Fruit fly (Drosophila melanogaster) whole organism, wandering third instar larva: ENCODE data around the gene sv.

ENCODE experiments used
- Abd-B ChIP-seq: fragments of >200 bp; optimal IDR thresholded peaks from 2 replicates; lab custom pipeline; 2017; ENCODE audit warnings: missing biosample characterization, missing genetic modification characterization
- CG32264 ChIP-seq: fragments of 200-800 bp; sonication (Bioruptor generic); optimal IDR thresholded peaks from 2 replicates; lab custom pipeline; 2016; ENCODE audit warnings: missing biosample characterization, missing genetic modification characterization
- CG9705 ChIP-seq: fragments of 200-800 bp; sonication (Bioruptor generic); optimal IDR thresholded peaks from 2 replicates; lab custom pipeline; 2018; ENCODE audit warnings: missing biosample characterization, mild to moderate bottlenecking, missing genetic modification characterization
- CrebA ChIP-seq: fragments of 200-800 bp; sonication (Bioruptor generic); optimal IDR thresholded peaks from 2 replicates; lab custom pipeline; 2016; ENCODE audit warnings: missing biosample characterization, mild to moderate bottlenecking, missing genetic modification characterization, borderline replicate concordance
- Dfd ChIP-seq: fragments of >200 bp; optimal IDR thresholded peaks from 2 replicates; lab custom pipeline; 2017; ENCODE audit warnings: missing biosample characterization, missing genetic modification characterization
- Dif ChIP-seq: fragments of 200-275, 200-300 bp; sonication (Bioruptor generic); optimal IDR thresholded peaks from 2 replicates; lab custom pipeline; 2018; ENCODE audit warnings: missing biosample characterization, missing genetic modification characterization; ENCODE audit not compliant: partially characterized antibody
- GATAd ChIP-seq: sonication (Bioruptor generic); optimal IDR thresholded peaks from 2 replicates; lab custom pipeline; 2016; ENCODE audit warnings: missing biosample characterization, missing genetic modification characterization
- HLH106 ChIP-seq: fragments of 200-800 bp; optimal IDR thresholded peaks from 3 replicates; lab custom pipeline; 2019; ENCODE audit warnings: missing biosample characterization, mild to moderate bottlenecking, missing genetic modification characterization, moderate library complexity
- Hnf4 ChIP-seq: fragments of 200-800 bp; sonication (Bioruptor generic); optimal IDR thresholded peaks from 2 replicates; lab custom pipeline; 2016; ENCODE audit warnings: missing biosample characterization, mild to moderate bottlenecking, missing genetic modification characterization
- Hr83 ChIP-seq: fragments of 200-300 bp; sonication (Bioruptor generic); optimal IDR thresholded peaks from 2 replicates; lab custom pipeline; 2016; ENCODE audit warnings: missing biosample characterization, mild to moderate bottlenecking, missing genetic modification characterization, moderate library complexity; ENCODE audit not compliant: poor library complexity, severe bottlenecking
- Jra ChIP-seq: sonication (Bioruptor generic); optimal IDR thresholded peaks from 2 replicates; lab custom pipeline; 2016; ENCODE audit warnings: missing biosample characterization, missing genetic modification characterization
- Mio ChIP-seq: sonication (Bioruptor generic); optimal IDR thresholded peaks from 2 replicates; lab custom pipeline; 2016; ENCODE audit warnings: missing biosample characterization, missing genetic modification characterization
- Myc ChIP-seq: fragments of >200 bp; optimal IDR thresholded peaks from 2 replicates; lab custom pipeline; 2017
- N ChIP-seq: fragments of >200 bp; optimal IDR thresholded peaks from 2 replicates; lab custom pipeline; 2018; ENCODE audit warnings: missing biosample characterization, missing external identifiers, missing genetic modification characterization
- OdsH ChIP-seq: fragments of 200-800 bp; sonication (Bioruptor generic); optimal IDR thresholded peaks from 2 replicates; lab custom pipeline; 2016; ENCODE audit warnings: missing biosample characterization, mild to moderate bottlenecking, missing genetic modification characterization
- Rel ChIP-seq, 2 experiments: fragments of 200-800 bp; sonication (Bioruptor generic) in 1 of 2; optimal IDR thresholded peaks; 2 replicates in 1 of 2; 3 replicates in 1 of 2; lab custom pipeline; 2016 to 2019; ENCODE audit warnings: mild to moderate bottlenecking in 2 of 2, missing biosample characterization in 2 of 2, missing genetic modification characterization in 2 of 2, moderate library complexity in 1 of 2
- Sp1 ChIP-seq: fragments of 200-800 bp; sonication (Bioruptor generic); optimal IDR thresholded peaks from 3 replicates; lab custom pipeline; 2019; ENCODE audit warnings: missing biosample characterization, mild to moderate bottlenecking, missing genetic modification characterization, moderate library complexity
- Vsx2 ChIP-seq: fragments of 200-300, 225-300 bp; sonication (Bioruptor generic); optimal IDR thresholded peaks from 2 replicates; lab custom pipeline; 2018; ENCODE audit warnings: missing biosample characterization, missing genetic modification characterization; ENCODE audit not compliant: partially characterized antibody
- br ChIP-seq: fragments of 200-800 bp; sonication (Bioruptor generic); optimal IDR thresholded peaks from 2 replicates; lab custom pipeline; 2016; ENCODE audit warnings: missing biosample characterization, missing genetic modification characterization
- brk ChIP-seq: fragments of 200-800 bp; sonication (Bioruptor generic); optimal IDR thresholded peaks from 2 replicates; lab custom pipeline; 2016; ENCODE audit warnings: missing biosample characterization, mild to moderate bottlenecking, missing genetic modification characterization
- dl ChIP-seq, 2 experiments: fragments of 175-275, 200-275 bp in 1 of 2; fragments of 200-275 bp in 1 of 2; sonication (Bioruptor generic); optimal IDR thresholded peaks; lab custom pipeline; 2018; ENCODE audit warnings: mild to moderate bottlenecking in 2 of 2, missing biosample characterization in 2 of 2, missing genetic modification characterization in 2 of 2, moderate library complexity in 2 of 2; ENCODE audit not compliant: partially characterized antibody in 2 of 2, insufficient read depth in 1 of 2
- dsf ChIP-seq: sonication (Bioruptor generic); optimal IDR thresholded peaks from 2 replicates; lab custom pipeline; 2016; ENCODE audit warnings: missing biosample characterization, missing genetic modification characterization, borderline replicate concordance
- ey ChIP-seq: fragments of 200-800 bp; sonication (Bioruptor generic); optimal IDR thresholded peaks from 2 replicates; lab custom pipeline; 2016; ENCODE audit warnings: missing biosample characterization, missing genetic modification characterization
- foxo ChIP-seq, 2 experiments: fragments of 200-800 bp; sonication (Bioruptor generic); optimal IDR thresholded peaks; 2 replicates in 1 of 2; 3 replicates in 1 of 2; lab custom pipeline; 2016 to 2017; ENCODE audit warnings: missing biosample characterization in 2 of 2, missing genetic modification characterization in 2 of 2
- fru ChIP-seq: fragments of 200-800 bp; sonication (Bioruptor generic); optimal IDR thresholded peaks from 3 replicates; lab custom pipeline; 2016; ENCODE audit warnings: missing biosample characterization, mild to moderate bottlenecking, missing genetic modification characterization
- h ChIP-seq: fragments of 200-800 bp; sonication (Bioruptor generic); optimal IDR thresholded peaks from 3 replicates; lab custom pipeline; 2016; ENCODE audit warnings: missing biosample characterization, mild to moderate bottlenecking, missing genetic modification characterization
- jim ChIP-seq: fragments of 175-275, 200-325 bp; sonication (Bioruptor generic); optimal IDR thresholded peaks from 2 replicates; lab custom pipeline; 2016; ENCODE audit warnings: missing biosample characterization, mild to moderate bottlenecking, missing genetic modification characterization
- lola ChIP-seq: fragments of >200 bp; optimal IDR thresholded peaks from 2 replicates; lab custom pipeline; 2017; ENCODE audit warnings: missing biosample characterization, missing genetic modification characterization
- pan ChIP-seq: fragments of >200 bp; optimal IDR thresholded peaks from 2 replicates; lab custom pipeline; 2017
- psq ChIP-seq: fragments of 200-800 bp; sonication (Bioruptor generic); optimal IDR thresholded peaks from 3 replicates; lab custom pipeline; 2017; ENCODE audit warnings: missing biosample characterization, mild to moderate bottlenecking, missing genetic modification characterization, moderate library complexity
- rgr ChIP-seq: fragments of 200-800 bp; sonication (Bioruptor generic); optimal IDR thresholded peaks from 3 replicates; lab custom pipeline; 2016; ENCODE audit warnings: missing biosample characterization, mild to moderate bottlenecking, missing genetic modification characterization
- sage ChIP-seq: fragments of 200-800 bp; sonication (Bioruptor generic); optimal IDR thresholded peaks from 2 replicates; lab custom pipeline; 2016; ENCODE audit warnings: missing biosample characterization, mild to moderate bottlenecking, missing genetic modification characterization
- sv ChIP-seq: fragments of 200-800 bp; sonication (Bioruptor generic); optimal IDR thresholded peaks from 3 replicates; lab custom pipeline; 2016; ENCODE audit warnings: missing biosample characterization, missing genetic modification characterization
- tai ChIP-seq: sonication (Bioruptor generic); optimal IDR thresholded peaks from 2 replicates; lab custom pipeline; 2016; ENCODE audit warnings: missing biosample characterization, missing genetic modification characterization
- woc ChIP-seq: sonication (Bioruptor generic); optimal IDR thresholded peaks from 2 replicates; lab custom pipeline; 2016; ENCODE audit warnings: missing biosample characterization, mild to moderate bottlenecking, missing genetic modification characterization

sv gene

dm6 chr4:1112867-1113769, 24.5 kb downstream of the sv start:
- TF ChIP-seq rgr (GFP tag; lab: Kevin White, UChicago) (peak; percentile 94), CrebA (peak; percentile 82), pan (lab: Kevin White, UChicago) (no peak), fru (GFP tag; lab: Kevin White, UChicago) (peak; percentile 94), foxo (GFP tag; optimal IDR thresholded peaks at IDR 0.05; lab: Kevin White, UChicago) (peak; percentile 26 to 93), Hnf4 (GFP tag; lab: Kevin White, UChicago) (peak; percentile 90), Vsx2 (GFP tag; lab: Kevin White, UChicago) (no peak), dl (GFP tag; optimal IDR thresholded peaks at IDR 0.05; lab: Kevin White, UChicago; ENCODE audit: insufficient read depth in 1 of 2, partially characterized antibody in 2 of 2) (no peak), sage (GFP tag; lab: Kevin White, UChicago) (peak; percentile 72), Myc (lab: Kevin White, UChicago) (peak; percentile 46), ey (GFP tag; lab: Kevin White, UChicago) (peak; percentile 92), Mio (GFP tag; lab: Kevin White, UChicago) (no peak), Sp1 (GFP tag; lab: Kevin White, UChicago) (no peak), dsf (GFP tag; lab: Kevin White, UChicago) (no peak), Rel (GFP tag; optimal IDR thresholded peaks at IDR 0.05; lab: Kevin White, UChicago) (peak; percentile 37), Rel (tag; optimal IDR thresholded peaks at IDR 0.05; lab: Kevin White, UChicago) (no peak), jim (GFP tag; lab: Kevin White, UChicago) (no peak), woc (peak; percentile 93), sv (GFP tag; lab: Kevin White, UChicago) (peak; percentile 98), tai (peak; percentile 45), Abd-B (GFP tag; lab: Kevin White, UChicago) (no peak), OdsH (peak; percentile 91), br (GFP tag; lab: Kevin White, UChicago) (peak; percentile 89), Jra (GFP tag; lab: Kevin White, UChicago) (peak; percentile 69), brk (GFP tag; lab: Kevin White, UChicago) (peak; percentile 86), lola (no peak), h (GFP tag; lab: Kevin White, UChicago) (peak; percentile 91), Dif (no peak), CG32264 (peak; percentile 67), Hr83 (GFP tag; lab: Kevin White, UChicago) (peak; percentile 30), Dfd (GFP tag; lab: Kevin White, UChicago) (no peak), N (no peak), GATAd (GFP tag; lab: Kevin White, UChicago) (no peak), CG9705 (GFP tag; lab: Kevin White, UChicago) (peak; percentile 84), psq (peak; percentile 86)

- TF ChIP-seq Rel (GFP tag; optimal IDR thresholded peaks at IDR 0.05; lab: Kevin White, UChicago): no peak
- no peak for TF ChIP-seq Rel (tag; optimal IDR thresholded peaks at IDR 0.05; lab: Kevin White, UChicago)
- no peak for TF ChIP-seq HLH106 (tag; lab: Kevin White, UChicago)
- no peak for TF ChIP-seq Myc (lab: Kevin White, UChicago)
- no peak for TF ChIP-seq Mio (GFP tag; lab: Kevin White, UChicago)
- no peak for TF ChIP-seq woc
- TF ChIP-seq fru (GFP tag; lab: Kevin White, UChicago): no peak
- no peak for TF ChIP-seq brk (GFP tag; lab: Kevin White, UChicago)
- TF ChIP-seq psq: no peak
- no peak for TF ChIP-seq Vsx2 (GFP tag; lab: Kevin White, UChicago)
- no peak for TF ChIP-seq OdsH
- TF ChIP-seq rgr (GFP tag; lab: Kevin White, UChicago): no peak
- no peak for TF ChIP-seq h (GFP tag; lab: Kevin White, UChicago)
- no peak for TF ChIP-seq tai
- TF ChIP-seq, all 38 proteins: peak for 0
Measured at dm6 chr4:1115299-1115698, 26.7 kb downstream of the sv start.
